ENCODE assay signal across 5 fruit fly cellular contexts in the genomic region with DNA sequence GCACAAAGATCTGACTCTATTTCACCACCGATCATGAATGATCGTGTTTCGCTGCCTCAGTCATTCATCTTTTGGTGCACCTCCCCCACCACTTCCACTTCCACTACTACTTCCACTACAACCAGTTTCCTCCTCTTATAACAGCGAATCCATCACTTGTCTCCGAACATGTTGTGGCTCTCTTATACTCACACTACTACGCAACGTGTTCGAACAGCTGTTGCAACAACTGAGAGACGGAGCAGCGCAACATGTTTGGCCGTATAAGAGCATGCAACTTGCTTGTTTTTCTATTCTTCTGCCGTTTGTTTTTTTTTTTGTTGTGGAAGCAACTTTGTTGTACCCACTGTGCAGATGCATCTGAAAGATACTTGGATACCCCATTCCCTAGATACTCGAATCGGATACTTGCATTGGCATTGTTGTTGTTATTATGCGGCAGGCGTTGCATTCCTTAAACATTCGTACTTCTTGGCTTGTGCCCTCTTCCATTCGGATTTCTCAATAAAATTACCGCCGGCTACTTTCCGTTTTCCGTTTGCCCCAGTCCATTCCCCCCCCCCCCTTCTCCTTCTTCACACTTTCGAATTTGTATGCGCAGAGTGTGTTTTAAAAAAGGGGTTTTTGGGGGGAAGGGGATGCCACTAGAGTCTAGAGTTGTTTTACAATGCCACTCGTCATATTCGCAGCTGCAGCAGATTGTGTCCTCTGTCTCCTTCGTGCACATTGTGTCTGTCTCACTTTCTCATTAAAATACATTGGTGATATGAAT.
TF ChIP-seq lines count a peak whose summit lies in the region.

No protein-coding gene starts in this region.

- TF ChIP-seq CTCF in whole organism, embryonic (GFP tag; optimal IDR thresholded peaks at IDR 0.05; lab: Kevin White, UChicago), result no peak

TF ChIP-seq in whole organism, adult, 20 proteins besides CTCF, POLR2A, EP300 and RAD21:
- TF ChIP-seq cnc (optimal IDR thresholded peaks at IDR 0.05; lab: Kevin White, UChicago) (no peak), cic (GFP tag; optimal IDR thresholded peaks at IDR 0.05; lab: Kevin White, UChicago) (peak; percentile 6), toe (GFP tag; optimal IDR thresholded peaks at IDR 0.05; lab: Kevin White, UChicago) (no peak), kay (GFP tag; lab: Kevin White, UChicago; ENCODE audit: borderline replicate concordance) (no peak), CG12768 (GFP tag; optimal IDR thresholded peaks at IDR 0.05; lab: Kevin White, UChicago) (no peak), CG11617 (GFP tag; optimal IDR thresholded peaks at IDR 0.05; lab: Kevin White, UChicago) (no peak)

TF ChIP-seq in whole organism, embryonic, 481 proteins besides CTCF, POLR2A, EP300 and RAD21 (continues in another document):
- TF ChIP-seq CG5953 (GFP tag; IDR thresholded peaks at IDR 0.05; lab: Robert Waterston, UW) (no peak), sna (GFP tag; IDR thresholded peaks at IDR 0.05; lab: Robert Waterston, UW; ENCODE audit: partially characterized antibody) (peak; percentile 55), CG12104 (GFP tag; optimal IDR thresholded peaks at IDR 0.05; lab: Kevin White, UChicago) (no peak), aop (GFP tag; IDR thresholded peaks at IDR 0.05; lab: Robert Waterston, UW) (peak; percentile 74; the same call in 1 of the 2 replicates), kni (GFP tag; optimal IDR thresholded peaks at IDR 0.05; lab: Kevin White, UChicago) (peak; percentile 34), CG8388 (GFP tag; optimal IDR thresholded peaks at IDR 0.05; lab: Kevin White, UChicago) (peak; percentile 82), chinmo (GFP tag; IDR thresholded peaks at IDR 0.05; lab: Robert Waterston, UW; ENCODE audit: partially characterized antibody) (peak; percentile 76; the same call in 1 of the 4 replicates), p53 (GFP tag; optimal IDR thresholded peaks at IDR 0.05; lab: Kevin White, UChicago) (peak; percentile 99), sqz (GFP tag; optimal IDR thresholded peaks at IDR 0.05; lab: Kevin White, UChicago) (peak; percentile 13), CG5180 (GFP tag; optimal IDR thresholded peaks at IDR 0.05; lab: Kevin White, UChicago) (peak; percentile 99), CG4360 (GFP tag; IDR thresholded peaks at IDR 0.05; lab: Robert Waterston, UW) (peak; percentile 78), CG5245 (GFP tag; optimal IDR thresholded peaks at IDR 0.05; lab: Kevin White, UChicago) (no peak), zen2 (GFP tag; IDR thresholded peaks at IDR 0.05; lab: Robert Waterston, UW; ENCODE audit: partially characterized antibody) (peak; percentile 58; the same call in 2 of the 3 replicates), tap (tag; optimal IDR thresholded peaks at IDR 0.05; lab: Kevin White, UChicago) (no peak), CG17186 (GFP tag; optimal IDR thresholded peaks at IDR 0.05; lab: Kevin White, UChicago) (no peak), nom (GFP tag; optimal IDR thresholded peaks at IDR 0.05; lab: Kevin White, UChicago) (peak; percentile 52), HLHmδ (GFP tag; optimal IDR thresholded peaks at IDR 0.05; lab: Kevin White, UChicago) (peak; percentile 56)

TF ChIP-seq in whole organism, prepupa, 60 proteins besides CTCF, POLR2A, EP300 and RAD21 (continues in another document):
- no peak for TF ChIP-seq CG11762 (GFP tag; optimal IDR thresholded peaks at IDR 0.05; lab: Kevin White, UChicago; ENCODE audit: insufficient read depth)
- TF ChIP-seq svp (GFP tag; lab: Kevin White, UChicago), result no peak
- TF ChIP-seq CG31627 (GFP tag; optimal IDR thresholded peaks at IDR 0.05; lab: Kevin White, UChicago), result no peak
- no peak for TF ChIP-seq CG3032 (tag; optimal IDR thresholded peaks at IDR 0.05; lab: Kevin White, UChicago)
- TF ChIP-seq Smox (GFP tag; optimal IDR thresholded peaks at IDR 0.05; lab: Kevin White, UChicago), result no peak
- peak; percentile 79 for TF ChIP-seq eg (GFP tag; IDR thresholded peaks at IDR 0.05; lab: Robert Waterston, UW)
- peak; percentile 56 for TF ChIP-seq CG15336 (GFP tag; IDR thresholded peaks at IDR 0.05; lab: Robert Waterston, UW)
- no peak for TF ChIP-seq Lpt (GFP tag; optimal IDR thresholded peaks at IDR 0.05; lab: Kevin White, UChicago)
- no peak for TF ChIP-seq Ets21C (GFP tag; optimal IDR thresholded peaks at IDR 0.05; lab: Kevin White, UChicago)
- no peak for TF ChIP-seq Met (GFP tag; optimal IDR thresholded peaks at IDR 0.05; lab: Kevin White, UChicago)
- no peak for TF ChIP-seq Hr38 (GFP tag; optimal IDR thresholded peaks at IDR 0.05; lab: Kevin White, UChicago)
- TF ChIP-seq ss (GFP tag; optimal IDR thresholded peaks at IDR 0.05; lab: Kevin White, UChicago), result peak; percentile 69 to 72
- TF ChIP-seq CG6163 (GFP tag; IDR thresholded peaks at IDR 0.05; lab: Robert Waterston, UW), result peak; percentile 86
- no peak for TF ChIP-seq CG3919 (GFP tag; optimal IDR thresholded peaks at IDR 0.05; lab: Kevin White, UChicago)
- peak; percentile 16 for TF ChIP-seq CG32006 (GFP tag; optimal IDR thresholded peaks at IDR 0.05; lab: Kevin White, UChicago)
- TF ChIP-seq CG34406 (GFP tag; optimal IDR thresholded peaks at IDR 0.05; lab: Kevin White, UChicago), result no peak
- TF ChIP-seq dsx (GFP tag; optimal IDR thresholded peaks at IDR 0.05; lab: Kevin White, UChicago; ENCODE audit: poor library complexity, severe bottlenecking), result peak; percentile 96
- peak; percentile 28 for TF ChIP-seq Eip78C (GFP tag; lab: Kevin White, UChicago)
- TF ChIP-seq spab (GFP tag; optimal IDR thresholded peaks at IDR 0.05; lab: Kevin White, UChicago), result no peak
- no peak for TF ChIP-seq Sox15 (GFP tag; optimal IDR thresholded peaks at IDR 0.05; lab: Kevin White, UChicago)
- no peak for TF ChIP-seq Gug (GFP tag; IDR thresholded peaks at IDR 0.05; lab: Robert Waterston, UW)

TF ChIP-seq in whole organism, pupa, 21 proteins besides CTCF, POLR2A, EP300 and RAD21:
- TF ChIP-seq Pif1A (GFP tag; optimal IDR thresholded peaks at IDR 0.05; lab: Kevin White, UChicago), result peak; percentile 21
- TF ChIP-seq CG8159 (tag; optimal IDR thresholded peaks at IDR 0.05; lab: Kevin White, UChicago), result no peak
- TF ChIP-seq gl (tag; optimal IDR thresholded peaks at IDR 0.05; lab: Kevin White, UChicago), result peak; percentile 51
- no peak for TF ChIP-seq Snoo (tag; optimal IDR thresholded peaks at IDR 0.05; lab: Kevin White, UChicago)
- no peak for TF ChIP-seq CG14655 (GFP tag; optimal IDR thresholded peaks at IDR 0.05; lab: Kevin White, UChicago)
- peak; percentile 44; the same call in 2 of the 3 replicates for TF ChIP-seq fd96Ca (GFP tag; IDR thresholded peaks at IDR 0.05; lab: Robert Waterston, UW)
- TF ChIP-seq CG13204 (GFP tag; optimal IDR thresholded peaks at IDR 0.05; lab: Kevin White, UChicago), result peak; percentile 71
- no peak for TF ChIP-seq CG8301 (tag; optimal IDR thresholded peaks at IDR 0.05; lab: Kevin White, UChicago)
- TF ChIP-seq CG12605 (GFP tag; IDR thresholded peaks at IDR 0.05; lab: Robert Waterston, UW), result peak; percentile 80
- peak; percentile 48 for TF ChIP-seq EcR (GFP tag; optimal IDR thresholded peaks at IDR 0.05; lab: Kevin White, UChicago)
- no peak for TF ChIP-seq CG32121 (GFP tag; IDR thresholded peaks at IDR 0.05; lab: Robert Waterston, UW)
- TF ChIP-seq D1 (tag; optimal IDR thresholded peaks at IDR 0.05; lab: Kevin White, UChicago), result no peak
- TF ChIP-seq CG10348 (GFP tag; IDR thresholded peaks at IDR 0.05; lab: Robert Waterston, UW), result no peak
- TF ChIP-seq Pif1B (GFP tag; optimal IDR thresholded peaks at IDR 0.05; lab: Kevin White, UChicago), result peak; percentile 45
- TF ChIP-seq CG9948 (tag; optimal IDR thresholded peaks at IDR 0.05; lab: Kevin White, UChicago), result peak; percentile 3
- peak; percentile 9 for TF ChIP-seq CG15710 (tag; optimal IDR thresholded peaks at IDR 0.05; lab: Kevin White, UChicago)
- TF ChIP-seq CG17806 (tag; optimal IDR thresholded peaks at IDR 0.05; lab: Kevin White, UChicago), result no peak
- peak; percentile 79 for TF ChIP-seq CG4496 (GFP tag; IDR thresholded peaks at IDR 0.05; lab: Robert Waterston, UW)
- TF ChIP-seq Ets98B (GFP tag; IDR thresholded peaks at IDR 0.05; lab: Robert Waterston, UW), result peak; percentile 66; the same call in 1 of the 2 replicates
- peak; percentile 31 for TF ChIP-seq CG34367 (tag; optimal IDR thresholded peaks at IDR 0.05; lab: Kevin White, UChicago)
- peak; percentile 29; the same call in 1 of the 2 replicates for TF ChIP-seq rn (GFP tag; IDR thresholded peaks at IDR 0.05; lab: Robert Waterston, UW)

TF ChIP-seq in whole organism, wandering third instar larva, 38 proteins besides CTCF, POLR2A, EP300 and RAD21:
- TF ChIP-seq CrebA (GFP tag; optimal IDR thresholded peaks at IDR 0.05; lab: Kevin White, UChicago; ENCODE audit: borderline replicate concordance) (peak; percentile 34), ey (GFP tag; optimal IDR thresholded peaks at IDR 0.05; lab: Kevin White, UChicago) (no peak), CG32264 (GFP tag; optimal IDR thresholded peaks at IDR 0.05; lab: Kevin White, UChicago) (no peak), psq (GFP tag; optimal IDR thresholded peaks at IDR 0.05; lab: Kevin White, UChicago) (no peak), CG9705 (GFP tag; optimal IDR thresholded peaks at IDR 0.05; lab: Kevin White, UChicago) (no peak), dl (GFP tag; optimal IDR thresholded peaks at IDR 0.05; lab: Kevin White, UChicago; ENCODE audit: insufficient read depth in 1 of 2, partially characterized antibody in 2 of 2) (peak in 1 of 2 experiments; percentile 6), Sp1 (GFP tag; optimal IDR thresholded peaks at IDR 0.05; lab: Kevin White, UChicago) (no peak), Jra (GFP tag; optimal IDR thresholded peaks at IDR 0.05; lab: Kevin White, UChicago) (no peak), br (GFP tag; optimal IDR thresholded peaks at IDR 0.05; lab: Kevin White, UChicago) (no peak), Dfd (GFP tag; optimal IDR thresholded peaks at IDR 0.05; lab: Kevin White, UChicago) (no peak)
